Worm (Caenorhabditis elegans) whole organism, young adult: Measurements from ENCODE around the gene ect-2.

Experiments used
- B0035.1 ChIP-seq: sonication (generic microtip); optimal IDR thresholded peaks from 2 replicates; lab custom pipeline; 2016; ENCODE audit warnings: missing genetic modification characterization, mild to moderate bottlenecking, missing compliant biosample characterization, missing genotype, missing genetic modification reagents
- F10E7.11 ChIP-seq: sonication (generic microtip); optimal IDR thresholded peaks from 2 replicates; lab custom pipeline; 2017; ENCODE audit warnings: mild to moderate bottlenecking, missing genetic modification characterization, moderate library complexity, missing compliant biosample characterization
- F39B2.1 ChIP-seq: fragments of 200-800 bp; sonication (Bioruptor generic); IDR thresholded peaks from 2 replicates; pipeline ENCODE4 v1.3.6; 2022; ENCODE audit warnings: missing genetic modification reagents, missing genetic modification characterization, missing compliant biosample characterization
- F52B5.7 ChIP-seq: sonication (generic microtip); optimal IDR thresholded peaks from 2 replicates; lab custom pipeline; 2016; ENCODE audit warnings: mild to moderate bottlenecking, missing genetic modification characterization, missing compliant biosample characterization
- T07F8.4 ChIP-seq: sonication (generic microtip); optimal IDR thresholded peaks from 2 replicates; lab custom pipeline; 2016; ENCODE audit warnings: mild to moderate bottlenecking, missing genetic modification characterization, moderate library complexity, missing compliant biosample characterization
- Y53G8AR.9 ChIP-seq: fragments of 200-800 bp; sonication (Bioruptor generic); conservative IDR thresholded peaks from 2 replicates; pipeline ENCODE4 v1.3.6; 2022; ENCODE audit warnings: missing genetic modification reagents, missing genetic modification characterization, missing compliant biosample characterization
- Y67H2A.10 ChIP-seq: fragments of 200-800 bp; sonication (Bioruptor generic); conservative IDR thresholded peaks from 2 replicates; pipeline ENCODE4 v1.3.6; 2022; ENCODE audit warnings: missing genetic modification reagents, missing genetic modification characterization, missing compliant biosample characterization
- Y79H2A.3 ChIP-seq: fragments of 200-800 bp; sonication (Bioruptor generic); conservative IDR thresholded peaks from 2 replicates; pipeline ENCODE4 v1.3.6; 2022; ENCODE audit warnings: missing genetic modification reagents, missing genetic modification characterization, missing compliant biosample characterization
- aptf-2 ChIP-seq: fragments of 200-800 bp; sonication (Bioruptor generic); conservative IDR thresholded peaks from 2 replicates; pipeline ENCODE4 v1.3.6; 2022; ENCODE audit warnings: missing genetic modification reagents, missing genetic modification characterization, missing compliant biosample characterization
- atf-7 ChIP-seq: sonication (generic microtip); optimal IDR thresholded peaks from 2 replicates; lab custom pipeline; 2017; ENCODE audit warnings: mild to moderate bottlenecking, missing genetic modification characterization, missing compliant biosample characterization
- attf-6 ChIP-seq: fragments of 200-800 bp; sonication (Bioruptor generic); IDR thresholded peaks from 2 replicates; pipeline ENCODE4 v1.3.6; 2022; ENCODE audit warnings: missing genetic modification reagents, missing genetic modification characterization, missing compliant biosample characterization
- bed-2 ChIP-seq: fragments of 200-800 bp; sonication (Bioruptor generic); IDR thresholded peaks from 2 replicates; pipeline ENCODE4 v1.3.6; 2022; ENCODE audit warnings: missing genetic modification reagents, missing genetic modification characterization, missing compliant biosample characterization
- ccch-3 ChIP-seq: fragments of 200-800 bp; sonication (Bioruptor generic); optimal IDR thresholded peaks from 2 replicates; lab custom pipeline; 2018; ENCODE audit warnings: mild to moderate bottlenecking, missing genetic modification characterization, missing compliant biosample characterization
- ceh-58 ChIP-seq: fragments of 200-800 bp; sonication (Bioruptor generic); IDR thresholded peaks from 2 replicates; pipeline ENCODE4 v1.3.6; 2022; ENCODE audit warnings: missing genetic modification characterization, missing compliant biosample characterization
- ceh-91 ChIP-seq: fragments of 200-800 bp; sonication (Bioruptor generic); IDR thresholded peaks from 2 replicates; pipeline ENCODE4 v1.3.6; 2022; ENCODE audit warnings: missing genetic modification reagents, missing genetic modification characterization, missing compliant biosample characterization
- dox-1 ChIP-seq: fragments of 200-800 bp; sonication (Bioruptor generic); IDR thresholded peaks from 2 replicates; pipeline ENCODE4 v1.3.6; 2022; ENCODE audit warnings: missing genetic modification reagents, missing genetic modification characterization, missing compliant biosample characterization
- ets-4 ChIP-seq: fragments of 200-800 bp; sonication (Bioruptor generic); optimal IDR thresholded peaks from 2 replicates; lab custom pipeline; 2018; ENCODE audit warnings: mild to moderate bottlenecking, missing genetic modification characterization, missing compliant biosample characterization
- gei-17 ChIP-seq: fragments of 200-800 bp; sonication (Bioruptor generic); optimal IDR thresholded peaks from 2 replicates; lab custom pipeline; 2018; ENCODE audit warnings: mild to moderate bottlenecking, missing genetic modification characterization, missing compliant biosample characterization
- hlh-26 ChIP-seq: fragments of 200-800 bp; sonication (Bioruptor generic); conservative IDR thresholded peaks from 2 replicates; pipeline ENCODE4 v1.3.6; 2022; ENCODE audit warnings: missing genetic modification reagents, missing genetic modification characterization, missing compliant biosample characterization
- hmg-20 ChIP-seq: fragments of 200-800 bp; sonication (Bioruptor generic); IDR thresholded peaks from 2 replicates; pipeline ENCODE4 v1.3.6; 2022; ENCODE audit warnings: missing genetic modification reagents, missing genetic modification characterization, missing compliant biosample characterization
- hrde-1 ChIP-seq: sonication (generic microtip); optimal IDR thresholded peaks from 2 replicates; lab custom pipeline; 2016; ENCODE audit warnings: missing genetic modification characterization, mild to moderate bottlenecking, missing compliant biosample characterization, moderate library complexity, missing genotype, missing genetic modification reagents, borderline replicate concordance
- hsf-1 ChIP-seq: fragments of 200-800 bp; sonication (Bioruptor generic); IDR thresholded peaks from 2 replicates; pipeline ENCODE4 v1.3.6; 2022; ENCODE audit warnings: missing genetic modification reagents, missing genetic modification characterization, missing compliant biosample characterization
- let-526 ChIP-seq: fragments of 200-800 bp; sonication (Bioruptor generic); IDR thresholded peaks from 2 replicates; pipeline ENCODE4 v1.3.6; 2022; ENCODE audit warnings: missing genetic modification reagents, missing genetic modification characterization, missing compliant biosample characterization
- lin-40 ChIP-seq: sonication (generic microtip); optimal IDR thresholded peaks from 2 replicates; lab custom pipeline; 2016; ENCODE audit warnings: missing genetic modification characterization, mild to moderate bottlenecking, missing compliant biosample characterization, missing genotype, missing genetic modification reagents
- madf-10 ChIP-seq: sonication (generic microtip); optimal IDR thresholded peaks from 2 replicates; lab custom pipeline; 2016; ENCODE audit warnings: mild to moderate bottlenecking, missing genetic modification characterization, missing compliant biosample characterization
- madf-6 ChIP-seq: fragments of 200-800 bp; sonication (Bioruptor generic); IDR thresholded peaks from 2 replicates; pipeline ENCODE4 v1.3.6; 2022; ENCODE audit warnings: missing genetic modification reagents, missing genetic modification characterization, missing compliant biosample characterization
- madf-8 ChIP-seq: fragments of 200-800 bp; sonication (Bioruptor generic); conservative IDR thresholded peaks from 2 replicates; pipeline ENCODE4 v1.3.6; 2022; ENCODE audit warnings: missing genetic modification reagents, missing genetic modification characterization, missing compliant biosample characterization
- mel-28 ChIP-seq: sonication (generic microtip); optimal IDR thresholded peaks from 2 replicates; lab custom pipeline; 2016; ENCODE audit warnings: borderline replicate concordance, mild to moderate bottlenecking, missing genetic modification characterization, missing compliant biosample characterization
- nfya-1 ChIP-seq: sonication (generic microtip); optimal IDR thresholded peaks from 2 replicates; lab custom pipeline; 2017; ENCODE audit warnings: antibody characterized with exemption, missing compliant biosample characterization, missing genetic modification characterization, borderline replicate concordance; ENCODE audit not compliant: insufficient read depth
- nhr-80 ChIP-seq: sonication (generic microtip); optimal IDR thresholded peaks from 2 replicates; lab custom pipeline; 2016; ENCODE audit warnings: missing genetic modification characterization, missing compliant biosample characterization
- snpc-1.1 ChIP-seq: sonication (generic microtip); optimal IDR thresholded peaks from 2 replicates; lab custom pipeline; 2017; ENCODE audit warnings: missing genetic modification characterization, mild to moderate bottlenecking, missing compliant biosample characterization, antibody characterized with exemption, moderate library complexity, missing genotype, missing genetic modification reagents; ENCODE audit not compliant: insufficient read depth
- snpc-1.3 ChIP-seq: sonication (generic microtip); optimal IDR thresholded peaks from 2 replicates; lab custom pipeline; 2017; ENCODE audit warnings: missing genetic modification characterization, mild to moderate bottlenecking, missing compliant biosample characterization, antibody characterized with exemption, moderate library complexity, missing genotype, missing genetic modification reagents; ENCODE audit not compliant: insufficient read depth
- snpc-4 ChIP-seq, 5 experiments: fragments of 150-350 bp in 1 of 5; sonication (generic microtip) in 4 of 5; optimal IDR thresholded peaks; 2 replicates each; lab custom pipeline; 2014 to 2018; ENCODE audit warnings: missing genetic modification characterization in 5 of 5, missing biosample characterization in 3 of 5, antibody characterized with exemption in 2 of 5, mild to moderate bottlenecking in 2 of 5, missing compliant biosample characterization in 2 of 5, missing genotype in 2 of 5, moderate library complexity in 2 of 5, missing genetic modification reagents in 1 of 5
- tbx-9 ChIP-seq: sonication (generic microtip); optimal IDR thresholded peaks from 2 replicates; lab custom pipeline; 2016; ENCODE audit warnings: borderline replicate concordance, missing genetic modification characterization, inconsistent platforms, missing compliant biosample characterization
- unc-62 ChIP-seq: fragments of 150-350 bp; optimal IDR thresholded peaks from 2 replicates; lab custom pipeline; 2014; ENCODE audit warnings: missing biosample characterization, missing genetic modification reagents, missing genetic modification characterization
- xnd-1 ChIP-seq: sonication (generic microtip); optimal IDR thresholded peaks from 2 replicates; lab custom pipeline; 2016; ENCODE audit warnings: missing genotype, missing genetic modification reagents, missing genetic modification characterization, missing compliant biosample characterization
- zfh-2 ChIP-seq: fragments of 200-800 bp; sonication (Bioruptor generic); conservative IDR thresholded peaks from 2 replicates; pipeline ENCODE4 v1.3.6; 2022; ENCODE audit warnings: missing genetic modification reagents, missing genetic modification characterization, missing compliant biosample characterization
- zim-3 ChIP-seq: sonication (generic microtip); optimal IDR thresholded peaks from 2 replicates; lab custom pipeline; 2017; ENCODE audit warnings: mild to moderate bottlenecking, missing genetic modification characterization, moderate library complexity, missing compliant biosample characterization

ect-2 gene

DNA sequence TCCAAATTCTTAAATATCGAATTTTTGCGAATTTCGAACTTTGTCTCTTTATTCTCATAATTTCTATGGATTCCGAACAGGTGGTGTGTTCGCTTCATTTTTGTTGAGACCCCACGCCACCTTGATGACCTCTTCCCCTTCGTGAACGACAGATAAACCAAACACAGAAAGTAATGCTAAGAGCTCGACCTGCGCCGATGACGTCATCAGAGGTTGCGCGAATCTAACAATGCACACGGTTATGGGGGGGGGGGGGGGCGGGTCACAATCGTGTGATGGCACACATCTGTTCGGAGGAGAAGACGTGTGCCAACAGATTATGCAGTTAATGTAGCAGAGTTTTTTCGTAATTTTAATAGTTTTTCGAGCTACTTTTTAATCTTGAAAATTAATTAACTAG, 486 bp upstream of the ect-2 start (continued):
- TF ChIP-seq F10E7.11 (tag; lab: Kevin White, UChicago) (no peak), attf-6 (no peak)

DNA sequence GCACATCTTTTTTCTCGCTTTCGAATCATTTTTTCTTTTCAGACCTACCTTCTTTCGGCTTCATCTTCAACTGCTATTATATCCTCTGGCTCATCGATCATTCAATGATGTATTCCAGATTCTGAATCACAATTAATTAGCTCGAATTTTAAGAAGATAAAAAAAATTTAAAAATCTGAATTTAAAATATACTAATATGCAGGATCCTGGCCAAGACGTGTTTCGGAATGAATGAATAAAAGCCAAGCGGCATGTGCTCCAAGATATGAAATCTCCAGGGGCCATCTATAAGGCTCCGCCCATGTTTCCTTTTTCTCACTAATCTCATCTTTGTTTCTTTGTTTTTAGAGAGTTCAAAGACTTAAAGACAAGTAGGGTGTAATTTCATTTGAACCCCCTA, 5.7 kb downstream of the ect-2 start, which contains the start of gene mpz-1:
Gene mpz-1 (minus strand): TSS at position 101 of the 400 bp plus-strand sequence.
- TF ChIP-seq xnd-1 (tag; lab: Kevin White, UChicago): peak; percentile 9
- TF ChIP-seq F39B2.1 (GFP tag; lab: Robert Waterston, UW): no peak
- TF ChIP-seq hmg-20 (GFP tag; lab: Robert Waterston, UW): no peak
- TF ChIP-seq snpc-1.1 (tag; lab: Kevin White, UChicago): no peak
- peak; percentile 51 for TF ChIP-seq hrde-1 (tag; lab: Kevin White, UChicago)
- TF ChIP-seq madf-8 (GFP tag; lab: Robert Waterston, UW): no peak
- no peak for TF ChIP-seq unc-62 (GFP tag; lab: Kevin White, UChicago)
- no peak for TF ChIP-seq T07F8.4 (tag; lab: Kevin White, UChicago)
- TF ChIP-seq mel-28: no peak
- no peak for TF ChIP-seq nhr-80
- TF ChIP-seq dox-1 (GFP tag; lab: Robert Waterston, UW): no peak
- TF ChIP-seq B0035.1 (tag; lab: Kevin White, UChicago): no peak
- no peak for TF ChIP-seq Y53G8AR.9 (GFP tag; lab: Robert Waterston, UW)

DNA sequence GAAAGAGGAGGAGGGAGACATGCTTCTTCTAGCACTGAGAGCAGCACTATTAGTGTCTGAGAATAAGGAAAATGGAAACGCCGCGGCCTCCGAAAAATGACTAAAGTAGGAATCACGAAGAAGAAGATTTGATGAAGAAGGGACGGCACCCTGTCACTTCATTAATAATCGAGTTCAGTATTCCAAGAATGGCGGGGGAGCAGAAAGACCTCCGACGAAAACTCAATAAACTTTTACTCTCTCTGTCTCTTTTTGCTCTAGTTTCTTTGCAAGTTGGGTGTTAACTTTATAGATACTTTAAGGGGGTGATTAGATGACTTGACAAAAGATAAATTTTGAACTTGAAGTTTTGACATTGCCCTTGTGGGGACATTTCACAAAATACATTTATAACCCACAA, 14.5 kb downstream of the ect-2 start:
- TF ChIP-seq zim-3 (tag; lab: Kevin White, UChicago) (no peak), aptf-2 (GFP tag; lab: Robert Waterston, UW) (no peak), Y79H2A.3 (no peak), let-526 (GFP tag; lab: Robert Waterston, UW) (no peak), zfh-2 (GFP tag; lab: Robert Waterston, UW) (peak; percentile 48; the same call in 1 of the 2 replicates), T07F8.4 (tag; lab: Kevin White, UChicago) (no peak)

DNA sequence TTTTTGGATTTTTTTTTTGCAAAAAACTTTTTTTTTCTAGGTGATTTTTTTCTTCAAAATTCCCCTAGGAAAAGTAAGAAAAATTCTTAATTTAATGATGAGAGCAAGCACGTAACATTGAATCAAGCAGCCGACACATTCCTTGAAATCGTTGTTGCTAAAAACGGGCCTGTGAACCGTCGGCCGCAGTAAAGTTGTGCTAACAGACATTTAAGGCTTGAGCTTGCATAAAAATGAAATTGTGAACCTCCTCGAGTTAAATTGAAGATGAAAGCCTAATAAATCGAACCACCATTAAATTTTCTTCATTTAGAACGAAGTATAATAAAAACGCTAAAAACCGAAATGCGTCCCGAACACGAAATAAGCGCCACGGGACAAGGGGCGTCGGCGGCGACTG, 15.8 kb downstream of the ect-2 start:
- TF ChIP-seq snpc-1.1 (tag; lab: Kevin White, UChicago) (peak; percentile 65), ceh-58 (no peak), atf-7 (tag; lab: Kevin White, UChicago) (no peak), ccch-3 (no peak), snpc-4 (GFP tag; optimal IDR thresholded peaks at IDR 0.05; lab: Kevin White, UChicago) (no peak), snpc-4 (tag; optimal IDR thresholded peaks at IDR 0.05; lab: Kevin White, UChicago) (peak in 2 of 4 experiments; percentile 29 to 57), madf-6 (GFP tag; lab: Robert Waterston, UW) (no peak)

DNA sequence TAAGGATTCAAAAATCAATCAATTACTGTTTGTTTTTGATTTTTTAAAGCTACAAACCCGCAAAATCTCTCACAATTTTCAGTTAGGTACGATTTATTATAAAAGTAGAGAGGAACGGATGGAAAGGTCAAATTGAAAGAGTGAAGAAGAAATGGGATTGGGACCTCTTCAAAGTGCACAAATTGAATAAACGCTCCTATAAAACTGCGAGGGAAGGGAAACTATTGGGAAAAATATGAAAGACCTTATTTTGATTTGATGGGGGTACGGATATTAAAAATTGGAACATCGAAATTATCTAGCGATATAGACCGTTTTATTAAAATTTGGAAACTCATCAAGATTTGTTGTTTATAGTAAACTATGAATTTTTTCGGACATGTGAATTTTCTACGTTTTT, 17.0 kb downstream of the ect-2 start:
- TF ChIP-seq ceh-91 (GFP tag; lab: Robert Waterston, UW): no peak
- TF ChIP-seq hrde-1 (tag; lab: Kevin White, UChicago): no peak

DNA sequence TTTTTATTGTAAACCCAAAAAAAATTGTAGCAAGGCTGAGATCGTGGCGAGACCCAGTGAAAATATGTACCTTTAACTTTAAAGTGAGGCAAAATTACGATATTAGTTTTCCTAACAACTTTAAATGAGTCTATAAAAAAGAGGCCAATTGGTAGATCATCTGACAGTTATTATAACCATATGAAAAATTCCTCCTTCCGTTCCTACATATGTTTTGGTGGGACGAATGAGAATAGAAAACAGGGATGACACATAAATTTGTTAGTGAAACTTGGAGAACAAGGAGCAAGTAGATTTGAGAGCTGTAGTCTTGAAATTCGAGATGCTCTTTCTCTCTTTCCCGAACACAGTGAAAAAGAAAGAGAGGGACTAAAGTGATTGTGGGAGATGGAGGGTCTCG, 18.5 kb downstream of the ect-2 start:
- TF ChIP-seq madf-6 (GFP tag; lab: Robert Waterston, UW) (no peak), let-526 (GFP tag; lab: Robert Waterston, UW) (no peak), T07F8.4 (tag; lab: Kevin White, UChicago) (no peak), ccch-3 (no peak), nfya-1 (no peak), F52B5.7 (no peak), ets-4 (no peak), tbx-9 (tag; lab: Kevin White, UChicago) (no peak), bed-2 (no peak), hlh-26 (GFP tag; lab: Robert Waterston, UW) (no peak), hrde-1 (tag; lab: Kevin White, UChicago) (no peak), gei-17 (no peak), snpc-1.3 (tag; lab: Kevin White, UChicago) (no peak), hsf-1 (no peak), Y67H2A.10 (no peak), ceh-58 (no peak), lin-40 (no peak), madf-10 (no peak)
